Fruit fly (Drosophila melanogaster) whole organism, prepupa: Measurements from ENCODE around the gene Prp40.
A peak's percentile ranks its signal among the peaks of the same experiment; 100 is the strongest.

Experiments
- Blimp-1 ChIP-seq: fragments of 200-800 bp; sonication (Bioruptor generic); optimal IDR thresholded peaks from 3 replicates; lab custom pipeline; 2017; ENCODE audit warnings: missing biosample characterization, missing genetic modification characterization, mild to moderate bottlenecking, moderate library complexity, missing genetic modification reagents
- CG10631 ChIP-seq: fragments of 200-800 bp; sonication (Bioruptor generic); optimal IDR thresholded peaks from 2 replicates; lab custom pipeline; 2016; ENCODE audit warnings: missing biosample characterization, missing genetic modification characterization
- CG10669 ChIP-seq: fragments of 200-800 bp; sonication (Bioruptor generic); optimal IDR thresholded peaks from 3 replicates; lab custom pipeline; 2018; ENCODE audit warnings: missing biosample characterization, mild to moderate bottlenecking, missing genetic modification characterization, moderate library complexity
- CG11294 ChIP-seq: fragments of 200-800 bp; sonication (Bioruptor generic); IDR thresholded peaks from 2 replicates; pipeline ENCODE4 v1.3.6; 2022; ENCODE audit warnings: missing biosample characterization, missing genetic modification characterization
- CG11762 ChIP-seq: fragments of 200-800 bp; sonication (Bioruptor generic); optimal IDR thresholded peaks from 3 replicates; lab custom pipeline; 2016; ENCODE audit warnings: missing biosample characterization, missing genetic modification characterization; ENCODE audit not compliant: insufficient read depth
- CG11902 ChIP-seq: fragments of 200-800 bp; sonication (Bioruptor generic); optimal IDR thresholded peaks from 3 replicates; lab custom pipeline; 2016; ENCODE audit warnings: missing biosample characterization, missing genetic modification characterization
- CG1621 ChIP-seq: fragments of 200-800 bp; sonication (Bioruptor generic); optimal IDR thresholded peaks from 3 replicates; lab custom pipeline; 2018; ENCODE audit warnings: missing biosample characterization, mild to moderate bottlenecking, missing genetic modification characterization
- CG16779 ChIP-seq: fragments of 200-800 bp; sonication (Bioruptor generic); optimal IDR thresholded peaks from 3 replicates; lab custom pipeline; 2017; ENCODE audit warnings: missing biosample characterization, mild to moderate bottlenecking, missing genetic modification characterization
- CG3032 ChIP-seq: fragments of 200-800 bp; optimal IDR thresholded peaks from 2 replicates; lab custom pipeline; 2019; ENCODE audit warnings: missing biosample characterization, mild to moderate bottlenecking, missing genetic modification characterization, moderate library complexity
- CG31627 ChIP-seq: fragments of 200-800 bp; sonication (Bioruptor generic); optimal IDR thresholded peaks from 3 replicates; lab custom pipeline; 2016; ENCODE audit warnings: missing biosample characterization, missing genetic modification characterization
- CG34406 ChIP-seq: fragments of 200-800 bp; sonication (Bioruptor generic); optimal IDR thresholded peaks from 3 replicates; lab custom pipeline; 2016; ENCODE audit warnings: missing biosample characterization, missing genetic modification characterization
- CG4318 ChIP-seq: fragments of 200-800 bp; sonication (Bioruptor generic); optimal IDR thresholded peaks from 3 replicates; lab custom pipeline; 2017; ENCODE audit warnings: missing biosample characterization, mild to moderate bottlenecking, missing genetic modification characterization
- CG6276 ChIP-seq: fragments of 200-800 bp; sonication (Bioruptor generic); optimal IDR thresholded peaks from 2 replicates; lab custom pipeline; 2017; ENCODE audit warnings: missing biosample characterization, mild to moderate bottlenecking, missing genetic modification characterization
- CG6792 ChIP-seq: fragments of 200-800 bp; sonication (Bioruptor generic); optimal IDR thresholded peaks from 3 replicates; lab custom pipeline; 2016; ENCODE audit warnings: missing biosample characterization, missing genetic modification characterization
- CG6808 ChIP-seq: fragments of 200-800 bp; sonication (Bioruptor generic); optimal IDR thresholded peaks from 3 replicates; lab custom pipeline; 2017; ENCODE audit warnings: missing biosample characterization, missing genetic modification characterization, mild to moderate bottlenecking, moderate library complexity, missing genetic modification reagents
- CG7368 ChIP-seq: fragments of 200-800 bp; sonication (Bioruptor generic); optimal IDR thresholded peaks from 3 replicates; lab custom pipeline; 2016; ENCODE audit warnings: missing biosample characterization, missing genetic modification characterization
- CG8119 ChIP-seq: fragments of 200-800 bp; sonication (Bioruptor generic); IDR thresholded peaks from 3 replicates; pipeline ENCODE4 v1.3.6; 2022; ENCODE audit warnings: missing biosample characterization, missing genetic modification characterization
- CG8319 ChIP-seq: fragments of 200-800 bp; sonication (Bioruptor generic); optimal IDR thresholded peaks from 3 replicates; lab custom pipeline; 2016; ENCODE audit warnings: missing biosample characterization, missing genetic modification characterization
- CG9139 ChIP-seq: fragments of 200-800 bp; sonication (Bioruptor generic); optimal IDR thresholded peaks from 3 replicates; lab custom pipeline; 2017; ENCODE audit warnings: missing biosample characterization, mild to moderate bottlenecking, missing genetic modification characterization
- Eip75B ChIP-seq: fragments of 200-800 bp; sonication (Bioruptor generic); optimal IDR thresholded peaks from 3 replicates; lab custom pipeline; 2016; ENCODE audit warnings: missing biosample characterization, missing genetic modification characterization
- Eip78C ChIP-seq: fragments of 200-800 bp; sonication (Bioruptor generic); peaks from one replicate; lab custom pipeline; 2016; ENCODE audit warnings: missing biosample characterization, missing genetic modification characterization
- Eip93F ChIP-seq: fragments of 200-800 bp; sonication (Bioruptor generic); optimal IDR thresholded peaks from 2 replicates; lab custom pipeline; 2016; ENCODE audit warnings: missing biosample characterization, mild to moderate bottlenecking, missing genetic modification characterization
- Ets21C ChIP-seq: fragments of 200-800 bp; sonication (Bioruptor generic); optimal IDR thresholded peaks from 3 replicates; lab custom pipeline; 2016; ENCODE audit warnings: missing biosample characterization, missing genetic modification characterization
- Ets96B ChIP-seq: fragments of 200-800 bp; optimal IDR thresholded peaks from 2 replicates; lab custom pipeline; 2019; ENCODE audit warnings: missing biosample characterization, mild to moderate bottlenecking, missing genetic modification characterization, moderate library complexity
- Gug ChIP-seq: fragments of 200-800 bp; sonication (Bioruptor generic); IDR thresholded peaks from 2 replicates; pipeline ENCODE4 v1.3.6; 2022; ENCODE audit warnings: missing biosample characterization, missing genetic modification characterization
- Hr38 ChIP-seq: sonication (Bioruptor generic); optimal IDR thresholded peaks from 2 replicates; lab custom pipeline; 2016; ENCODE audit warnings: missing biosample characterization, missing genetic modification characterization
- Hr39 ChIP-seq: fragments of 200-800 bp; sonication (Bioruptor generic); optimal IDR thresholded peaks from 2 replicates; lab custom pipeline; 2016; ENCODE audit warnings: missing biosample characterization, missing genetic modification characterization
- Lpt ChIP-seq: fragments of 200-800 bp; sonication (Bioruptor generic); optimal IDR thresholded peaks from 3 replicates; lab custom pipeline; 2016; ENCODE audit warnings: missing biosample characterization, missing genetic modification characterization
- Met ChIP-seq: fragments of 200-800 bp; sonication (Bioruptor generic); optimal IDR thresholded peaks from 3 replicates; lab custom pipeline; 2016; ENCODE audit warnings: missing biosample characterization, missing genetic modification characterization
- OdsH ChIP-seq: fragments of 200-800 bp; sonication (Bioruptor generic); optimal IDR thresholded peaks from 3 replicates; lab custom pipeline; 2016; ENCODE audit warnings: missing biosample characterization, missing genetic modification characterization
- Sox102F ChIP-seq: fragments of 200-800 bp; sonication (Bioruptor generic); optimal IDR thresholded peaks from 2 replicates; lab custom pipeline; 2016; ENCODE audit warnings: missing biosample characterization, mild to moderate bottlenecking, missing genetic modification characterization
- Sox14 ChIP-seq: fragments of 200-800 bp; sonication (Bioruptor generic); optimal IDR thresholded peaks from 3 replicates; lab custom pipeline; 2016; ENCODE audit warnings: missing biosample characterization, missing genetic modification characterization
- acj6 ChIP-seq: fragments of 200-800 bp; sonication (Bioruptor generic); optimal IDR thresholded peaks from 3 replicates; lab custom pipeline; 2016; ENCODE audit warnings: missing biosample characterization, missing genetic modification characterization
- cyc ChIP-seq: fragments of 200-800 bp; sonication (Bioruptor generic); optimal IDR thresholded peaks from 3 replicates; lab custom pipeline; 2016; ENCODE audit warnings: missing biosample characterization, missing genetic modification characterization
- dsx ChIP-seq: fragments of 200-800 bp; optimal IDR thresholded peaks from 3 replicates; lab custom pipeline; 2019; ENCODE audit warnings: missing biosample characterization, mild to moderate bottlenecking, missing genetic modification characterization, moderate library complexity; ENCODE audit not compliant: poor library complexity, severe bottlenecking
- esn ChIP-seq: fragments of 200-800 bp; sonication (Bioruptor generic); optimal IDR thresholded peaks from 2 replicates; lab custom pipeline; 2016; ENCODE audit warnings: missing biosample characterization, mild to moderate bottlenecking, missing genetic modification characterization, moderate library complexity
- fkh ChIP-seq: fragments of 200-800 bp; sonication (Bioruptor generic); optimal IDR thresholded peaks from 3 replicates; lab custom pipeline; 2017; ENCODE audit warnings: missing biosample characterization, mild to moderate bottlenecking, missing genetic modification characterization, moderate library complexity
- net ChIP-seq: fragments of 200-800 bp; sonication (Bioruptor generic); optimal IDR thresholded peaks from 3 replicates; lab custom pipeline; 2016; ENCODE audit warnings: missing biosample characterization, missing genetic modification characterization
- pdm3 ChIP-seq: fragments of 200-800 bp; sonication (Bioruptor generic); optimal IDR thresholded peaks from 3 replicates; lab custom pipeline; 2016; ENCODE audit warnings: missing biosample characterization, missing genetic modification characterization
- spab ChIP-seq: fragments of 200-800 bp; sonication (Bioruptor generic); optimal IDR thresholded peaks from 2 replicates; lab custom pipeline; 2017; ENCODE audit warnings: missing biosample characterization, mild to moderate bottlenecking, missing genetic modification characterization, missing genetic modification reagents
- ss ChIP-seq, 2 experiments: fragments of 200-800 bp; sonication (Bioruptor generic); optimal IDR thresholded peaks; 2 replicates in 1 of 2; 3 replicates in 1 of 2; lab custom pipeline; 2017 to 2018; ENCODE audit warnings: mild to moderate bottlenecking in 2 of 2, missing biosample characterization in 2 of 2, missing genetic modification characterization in 2 of 2, moderate library complexity in 1 of 2
- svp ChIP-seq: fragments of 200-800 bp; sonication (Bioruptor generic); peaks from one replicate; lab custom pipeline; 2016; ENCODE audit warnings: missing biosample characterization, missing genetic modification characterization
- vri ChIP-seq: fragments of 200-800 bp; sonication (Bioruptor generic); optimal IDR thresholded peaks from 3 replicates; lab custom pipeline; 2016; ENCODE audit warnings: missing biosample characterization, mild to moderate bottlenecking, missing genetic modification characterization

The Prp40 gene

dm6 chr2L:2976829-2977228 is 46.2 kb upstream of the Prp40 start, which contains the start of the genes CG9641 and CG3165 (continued):
- no peak for TF ChIP-seq CG4318
- TF ChIP-seq Hr38 (GFP tag; lab: Kevin White, UChicago): peak; percentile 15
- peak; percentile 92 for TF ChIP-seq CG31627 (GFP tag; lab: Kevin White, UChicago)
- TF ChIP-seq Eip75B (GFP tag; lab: Kevin White, UChicago): no peak
- TF ChIP-seq acj6 (GFP tag; lab: Kevin White, UChicago): no peak
- TF ChIP-seq CG10669 (GFP tag; lab: Kevin White, UChicago): no peak
- TF ChIP-seq OdsH: no peak
- no peak for TF ChIP-seq CG34406 (GFP tag; lab: Kevin White, UChicago)
- TF ChIP-seq pdm3 (GFP tag; lab: Kevin White, UChicago): no peak
- TF ChIP-seq Sox102F: no peak
- TF ChIP-seq svp: no peak

dm6 chr2L:2979091-2979490 is 43.9 kb upstream of the Prp40 start, which contains the start of gene CG9643:
TSS of gene CG9643 (minus strand) at chr2L:2979288.
- TF ChIP-seq Eip78C: no peak
- TF ChIP-seq CG11902 (GFP tag; lab: Kevin White, UChicago): no peak
- no peak for TF ChIP-seq CG3032 (tag; lab: Kevin White, UChicago)
- TF ChIP-seq Hr39: no peak
- TF ChIP-seq net (GFP tag; lab: Kevin White, UChicago): no peak
- no peak for TF ChIP-seq Sox14
- TF ChIP-seq CG11294 (GFP tag; lab: Robert Waterston, UW): no peak

dm6 chr2L:2986776-2987175 is 36.2 kb upstream of the Prp40 start:
- no peak for TF ChIP-seq ss (GFP tag; optimal IDR thresholded peaks at IDR 0.05; lab: Kevin White, UChicago)
- no peak for TF ChIP-seq dsx
- no peak for TF ChIP-seq acj6 (GFP tag; lab: Kevin White, UChicago)
- no peak for TF ChIP-seq Hr38 (GFP tag; lab: Kevin White, UChicago)
- TF ChIP-seq CG11762 (GFP tag; lab: Kevin White, UChicago): no peak
- no peak for TF ChIP-seq Eip78C
- TF ChIP-seq net (GFP tag; lab: Kevin White, UChicago): no peak
- no peak for TF ChIP-seq Gug (GFP tag; lab: Robert Waterston, UW)
- no peak for TF ChIP-seq Ets96B
- no peak for TF ChIP-seq Met
- TF ChIP-seq CG6276: no peak
- no peak for TF ChIP-seq Ets21C
- no peak for TF ChIP-seq fkh
- TF ChIP-seq CG1621: no peak
- TF ChIP-seq OdsH: no peak
- TF ChIP-seq CG31627 (GFP tag; lab: Kevin White, UChicago): no peak
- no peak for TF ChIP-seq CG10631 (GFP tag; lab: Kevin White, UChicago)
- no peak for TF ChIP-seq CG11902 (GFP tag; lab: Kevin White, UChicago)
- TF ChIP-seq CG8319: no peak
- TF ChIP-seq Sox102F: no peak
- TF ChIP-seq, all 60 proteins: peak for 0

dm6 chr2L:2987681-2988381 is 35.2 kb upstream of the Prp40 start, which contains the start of the genes Chd1 and Bem46:
TSS of gene Chd1 (minus strand) at chr2L:2987723.
TSS of gene Bem46 (plus strand) at chr2L:2988116.
- TF ChIP-seq CG6276 (no peak), CG6808 (GFP tag; lab: Kevin White, UChicago) (no peak), CG8319 (no peak), CG6792 (GFP tag; lab: Kevin White, UChicago) (peak; percentile 82), ss (GFP tag; optimal IDR thresholded peaks at IDR 0.05; lab: Kevin White, UChicago) (no peak), esn (GFP tag; lab: Kevin White, UChicago) (peak; percentile 87), Blimp-1 (GFP tag; lab: Kevin White, UChicago) (no peak), Met (no peak), vri (GFP tag; lab: Kevin White, UChicago) (no peak), spab (GFP tag; lab: Kevin White, UChicago) (no peak), pdm3 (GFP tag; lab: Kevin White, UChicago) (no peak), Ets96B (peak; percentile 78), Lpt (no peak), CG11762 (GFP tag; lab: Kevin White, UChicago) (peak; percentile 72), Eip93F (GFP tag; lab: Kevin White, UChicago) (no peak), CG7368 (no peak), cyc (GFP tag; lab: Kevin White, UChicago) (peak; percentile 85), CG8119 (GFP tag; lab: Robert Waterston, UW) (peak; percentile 61), CG16779 (tag; lab: Kevin White, UChicago) (no peak), CG31627 (GFP tag; lab: Kevin White, UChicago) (peak; percentile 90), Gug (GFP tag; lab: Robert Waterston, UW) (peak; percentile 75), dsx (no peak), Ets21C (no peak), CG4318 (no peak), fkh (no peak), CG3032 (tag; lab: Kevin White, UChicago) (peak; percentile 88), Hr39 (no peak), Eip78C (no peak), CG9139 (GFP tag; lab: Kevin White, UChicago) (no peak)
